Fruit fly (Drosophila melanogaster) whole organism, adult: ENCODE data around the gene CG15818.

Experiments used
- CG11617 ChIP-seq: fragments of 200-800 bp; sonication (Bioruptor generic); optimal IDR thresholded peaks from 2 replicates; lab custom pipeline; 2017; ENCODE audit warnings: mild to moderate bottlenecking, missing biosample characterization, missing genetic modification reagents, missing genetic modification characterization
- CG12768 ChIP-seq: fragments of 200-800 bp; sonication (Bioruptor generic); optimal IDR thresholded peaks from 2 replicates; lab custom pipeline; 2017; ENCODE audit warnings: missing biosample characterization, missing genetic modification characterization, mild to moderate bottlenecking, moderate library complexity, missing genetic modification reagents
- CG14711 ChIP-seq: fragments of 200-800 bp; sonication (Bioruptor generic); optimal IDR thresholded peaks from 2 replicates; lab custom pipeline; 2018; ENCODE audit warnings: missing biosample characterization, mild to moderate bottlenecking, missing genetic modification characterization, moderate library complexity
- CG1620 ChIP-seq: fragments of 200-800 bp; sonication (Bioruptor generic); optimal IDR thresholded peaks from 2 replicates; lab custom pipeline; 2016; ENCODE audit warnings: missing biosample characterization, missing genetic modification characterization
- CG33017 ChIP-seq: fragments of 200-800 bp; sonication (Bioruptor generic); optimal IDR thresholded peaks from 2 replicates; lab custom pipeline; 2018; ENCODE audit warnings: missing biosample characterization, mild to moderate bottlenecking, missing genetic modification characterization, moderate library complexity
- CG5204 ChIP-seq: fragments of 200-800 bp; sonication (Bioruptor generic); optimal IDR thresholded peaks from 2 replicates; lab custom pipeline; 2016; ENCODE audit warnings: missing biosample characterization, missing genetic modification characterization
- CG7045 ChIP-seq: fragments of 200-800 bp; sonication (Bioruptor generic); optimal IDR thresholded peaks from 2 replicates; lab custom pipeline; 2017; ENCODE audit warnings: missing biosample characterization, mild to moderate bottlenecking, missing genetic modification characterization
- CG7101 ChIP-seq: fragments of 200-800 bp; sonication (Bioruptor generic); optimal IDR thresholded peaks from 2 replicates; lab custom pipeline; 2018; ENCODE audit warnings: missing biosample characterization, mild to moderate bottlenecking, missing genetic modification characterization, moderate library complexity
- Clk ChIP-seq: fragments of 200-800 bp; sonication (Bioruptor generic); optimal IDR thresholded peaks from 2 replicates; lab custom pipeline; 2017; ENCODE audit warnings: missing biosample characterization, missing genetic modification characterization
- Crg-1 ChIP-seq: fragments of 200-800 bp; sonication (Bioruptor generic); optimal IDR thresholded peaks from 2 replicates; lab custom pipeline; 2016; ENCODE audit warnings: missing biosample characterization, missing genetic modification characterization
- Hr96 ChIP-seq: fragments of 200-800 bp; sonication (Bioruptor generic); optimal IDR thresholded peaks from 2 replicates; lab custom pipeline; 2016; ENCODE audit warnings: missing biosample characterization, missing genetic modification characterization
- Mnt ChIP-seq: fragments of 200-800 bp; sonication (Bioruptor generic); optimal IDR thresholded peaks from 2 replicates; lab custom pipeline; 2016; ENCODE audit warnings: missing biosample characterization, mild to moderate bottlenecking, missing genetic modification characterization
- bab1 ChIP-seq: fragments of 200-800 bp; sonication (Bioruptor generic); optimal IDR thresholded peaks from 3 replicates; lab custom pipeline; 2019; ENCODE audit warnings: missing biosample characterization, mild to moderate bottlenecking, missing genetic modification characterization, moderate library complexity
- cic ChIP-seq: fragments of 200-800 bp; sonication (Bioruptor generic); optimal IDR thresholded peaks from 2 replicates; lab custom pipeline; 2017; ENCODE audit warnings: missing biosample characterization, mild to moderate bottlenecking, missing genetic modification characterization, moderate library complexity
- cnc ChIP-seq, 2 experiments: fragments of >200 bp; optimal IDR thresholded peaks; 2 replicates each; lab custom pipeline; 2017
- kay ChIP-seq: fragments of 200-800 bp; sonication (Bioruptor generic); peaks from one replicate; lab custom pipeline; 2016; ENCODE audit warnings: missing biosample characterization, missing genetic modification characterization, borderline replicate concordance
- ovo ChIP-seq: fragments of 200-800 bp; sonication (Bioruptor generic); optimal IDR thresholded peaks from 2 replicates; lab custom pipeline; 2016; ENCODE audit warnings: missing biosample characterization, missing genetic modification characterization
- pad ChIP-seq: fragments of 200-800 bp; sonication (Bioruptor generic); optimal IDR thresholded peaks from 3 replicates; lab custom pipeline; 2017; ENCODE audit warnings: missing biosample characterization, missing genetic modification characterization, mild to moderate bottlenecking, moderate library complexity, missing genetic modification reagents
- tj ChIP-seq: fragments of 200-800 bp; sonication (Bioruptor generic); optimal IDR thresholded peaks from 3 replicates; lab custom pipeline; 2017; ENCODE audit warnings: missing biosample characterization, mild to moderate bottlenecking, missing genetic modification characterization, moderate library complexity
- toe ChIP-seq: fragments of 200-800 bp; sonication (Bioruptor generic); optimal IDR thresholded peaks from 2 replicates; lab custom pipeline; 2016; ENCODE audit warnings: missing biosample characterization, missing genetic modification characterization

The CG15818 gene

DNA sequence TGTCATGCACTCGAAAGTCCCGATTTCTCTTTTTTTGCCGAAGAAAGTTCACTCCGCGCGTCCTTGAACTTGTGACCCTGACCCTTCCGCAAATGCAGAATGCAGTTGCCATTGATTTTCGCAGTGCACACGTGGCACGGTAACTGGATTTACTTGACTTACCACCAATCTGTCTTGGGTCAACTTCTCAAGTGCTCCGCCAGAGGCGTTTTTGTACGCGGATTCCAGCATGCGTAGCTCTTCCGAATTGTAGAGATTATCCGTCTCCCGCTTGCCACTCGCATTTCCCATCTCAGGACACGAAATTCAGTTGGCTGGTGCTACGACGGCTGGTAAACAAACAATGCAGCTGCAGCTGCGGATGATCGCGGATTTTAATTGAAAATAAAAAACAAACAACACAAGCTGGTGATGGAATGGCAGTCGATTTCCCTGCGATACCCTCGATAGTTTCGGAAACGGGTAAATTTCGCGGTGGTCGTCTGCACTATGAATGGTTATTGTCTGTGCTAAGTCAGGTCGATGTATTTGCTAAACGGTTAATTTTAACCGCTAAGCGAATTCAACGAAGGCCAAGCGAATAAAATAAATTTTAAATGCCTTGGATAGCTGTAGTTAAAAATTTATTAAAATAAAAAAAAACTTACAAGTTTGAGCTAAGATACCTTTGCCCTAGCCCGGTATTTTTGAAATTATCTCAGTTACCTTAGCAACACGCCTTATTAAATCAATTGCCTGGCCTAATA, 22.7 kb upstream of the CG15818 start, which contains the start of the genes CG5149 and gudu:
Gene CG5149, minus strand, starts transcription at position 441 of the 746 bp plus-strand sequence.
Gene gudu, plus strand, starts transcription at position 696 of the 746 bp plus-strand sequence.
- peak; percentile 11 for TF ChIP-seq CG14711 (tag; lab: Kevin White, UChicago)
- TF ChIP-seq tj (GFP tag; lab: Kevin White, UChicago), result no peak
- TF ChIP-seq CG5204 (GFP tag; lab: Kevin White, UChicago), result no peak
- no peak for TF ChIP-seq Crg-1 (GFP tag; lab: Kevin White, UChicago)
- TF ChIP-seq kay (GFP tag; lab: Kevin White, UChicago), result no peak
- TF ChIP-seq pad, result no peak
- TF ChIP-seq CG11617, result no peak
- no peak for TF ChIP-seq CG1620 (GFP tag; lab: Kevin White, UChicago)
- TF ChIP-seq CG7101 (tag; lab: Kevin White, UChicago), result no peak
- no peak for TF ChIP-seq CG12768
- peak; percentile 54 for TF ChIP-seq bab1

- TF ChIP-seq bab1 (peak; percentile 1), cic (GFP tag; lab: Kevin White, UChicago) (no peak)
Observed at dm6 chr2L:7395813-7396212, 14.9 kb upstream of the CG15818 start.

dm6 chr2L:7396962-7397361, 13.7 kb upstream of the CG15818 start:
- no peak for TF ChIP-seq cnc (optimal IDR thresholded peaks at IDR 0.05; lab: Kevin White, UChicago)
- TF ChIP-seq bab1, result no peak
- no peak for TF ChIP-seq CG7101 (tag; lab: Kevin White, UChicago)
- TF ChIP-seq tj (GFP tag; lab: Kevin White, UChicago), result no peak

- TF ChIP-seq Crg-1 (GFP tag; lab: Kevin White, UChicago) (no peak), CG1620 (GFP tag; lab: Kevin White, UChicago) (no peak), Hr96 (GFP tag; lab: Kevin White, UChicago) (no peak), ovo (no peak), CG12768 (no peak), cic (GFP tag; lab: Kevin White, UChicago) (no peak)
Observed at dm6 chr2L:7397746-7398145, 13.0 kb upstream of the CG15818 start.

- no peak for TF ChIP-seq tj (GFP tag; lab: Kevin White, UChicago)
Observed at dm6 chr2L:7398528-7398927, 12.2 kb upstream of the CG15818 start, which contains the start of gene CG5160. Gene CG5160, minus strand, starts transcription at chr2L:7398750.

DNA sequence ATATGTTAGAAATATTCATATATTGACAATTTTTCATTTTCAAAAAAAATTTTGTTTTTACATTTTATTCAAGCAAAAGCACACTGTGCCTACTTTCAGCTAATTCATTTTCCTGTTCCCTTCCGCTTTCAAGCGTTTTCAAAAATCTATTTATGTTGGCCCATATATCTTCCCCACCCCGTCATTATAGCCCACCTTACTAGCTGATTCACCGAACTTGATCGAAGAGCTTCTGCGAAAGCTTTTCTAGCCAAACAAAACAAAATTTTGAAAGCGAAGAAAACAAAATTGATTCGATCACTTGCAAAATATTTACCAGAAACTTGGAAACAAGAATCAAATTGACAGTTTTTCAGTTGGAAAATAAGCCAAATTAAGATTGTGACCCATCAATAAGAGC, 9.7 kb upstream of the CG15818 start, which contains the start of gene CG5171:
Gene CG5171, plus strand, starts transcription at position 311 of the 400 bp plus-strand sequence.
- peak; percentile 84 for TF ChIP-seq kay (GFP tag; lab: Kevin White, UChicago)
- no peak for TF ChIP-seq bab1

- TF ChIP-seq tj (GFP tag; lab: Kevin White, UChicago) (no peak), kay (GFP tag; lab: Kevin White, UChicago) (no peak), CG14711 (tag; lab: Kevin White, UChicago) (no peak), CG12768 (no peak), CG11617 (no peak), Crg-1 (GFP tag; lab: Kevin White, UChicago) (no peak), Clk (GFP tag; lab: Kevin White, UChicago) (no peak), toe (GFP tag; lab: Kevin White, UChicago) (no peak), Hr96 (GFP tag; lab: Kevin White, UChicago) (no peak), Mnt (GFP tag; lab: Kevin White, UChicago) (no peak), CG1620 (GFP tag; lab: Kevin White, UChicago) (no peak), CG7101 (tag; lab: Kevin White, UChicago) (no peak), CG33017 (tag; lab: Kevin White, UChicago) (no peak), CG5204 (GFP tag; lab: Kevin White, UChicago) (no peak), CG7045 (GFP tag; lab: Kevin White, UChicago) (no peak), pad (no peak), cnc (optimal IDR thresholded peaks at IDR 0.05; lab: Kevin White, UChicago) (no peak), bab1 (no peak), ovo (no peak)
Observed at dm6 chr2L:7401627-7402026, 9.1 kb upstream of the CG15818 start.

DNA sequence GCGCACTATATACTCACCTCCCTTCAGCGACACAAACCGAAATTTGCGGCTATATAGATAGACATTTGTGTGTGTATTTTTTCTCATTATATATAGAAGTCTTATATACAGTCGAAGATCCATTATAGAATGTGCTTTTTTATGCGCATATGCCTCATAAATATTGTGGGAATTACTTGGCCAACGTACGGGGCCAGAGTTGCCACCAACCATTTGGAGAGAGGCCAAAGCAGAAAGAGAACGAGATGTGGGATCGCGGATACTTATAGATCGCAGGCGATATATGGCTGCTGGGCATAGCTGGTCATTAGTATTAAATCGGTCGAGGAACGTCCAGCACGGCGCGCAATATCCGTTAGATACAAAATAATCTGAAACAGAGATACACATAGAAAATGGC, 5.8 kb upstream of the CG15818 start, which contains the start of gene CG5177:
Gene CG5177, plus strand, starts transcription at position 305 of the 400 bp plus-strand sequence.
- peak; percentile 64 for TF ChIP-seq CG14711 (tag; lab: Kevin White, UChicago)
- TF ChIP-seq cnc (optimal IDR thresholded peaks at IDR 0.05; lab: Kevin White, UChicago), result no peak
